Worm (Caenorhabditis elegans): ENCODE measurements around the gene clec-139.
A peak's percentile ranks its signal among the peaks of the same experiment; 100 is the strongest.

clec-139 gene

ce11 chrII:4601256-4601655, 20.3 kb downstream of the clec-139 start, which contains the start of gene ipla-1:
Gene ipla-1, minus strand, starts transcription at chrII:4601356.
- 0 out of 2 replicates have a peak, but pooled peaks have one; percentile 24 for TF ChIP-seq pbrm-1 (GFP tag; IDR thresholded peaks at IDR 0.05)
- TF ChIP-seq Y67H2A.10 (GFP tag; conservative IDR thresholded peaks at IDR 0.05), result no peak
- no peak for TF ChIP-seq lin-26 (GFP tag; IDR thresholded peaks at IDR 0.05)
- TF ChIP-seq ztf-22 (GFP tag; optimal IDR thresholded peaks at IDR 0.05), result no peak

ce11 chrII:4600818-4601217, 20.7 kb downstream of the clec-139 start:
- TF ChIP-seq ceh-100 (GFP tag; IDR thresholded peaks at IDR 0.05), result no peak
- TF ChIP-seq nfya-1 (tag; optimal IDR thresholded peaks at IDR 0.05; ENCODE audit: borderline replicate concordance, insufficient read depth), result no peak
- no peak for TF ChIP-seq hrde-1 (tag; optimal IDR thresholded peaks at IDR 0.05; ENCODE audit: borderline replicate concordance)
- peak; percentile 70; the same call in 1 of the 2 replicates for TF ChIP-seq nfyb-1 (GFP tag; IDR thresholded peaks at IDR 0.05)

ce11 chrII:4600276-4600675, 21.3 kb downstream of the clec-139 start:
- TF ChIP-seq die-1 (tag; optimal IDR thresholded peaks at IDR 0.05), result no peak
- TF ChIP-seq T07F8.4 (tag; optimal IDR thresholded peaks at IDR 0.05), result no peak
- TF ChIP-seq ztf-26 (tag; optimal IDR thresholded peaks at IDR 0.05), result peak; percentile 31
- peak; percentile 14 for TF ChIP-seq lin-40 (tag; optimal IDR thresholded peaks at IDR 0.05)
- TF ChIP-seq snpc-1.3 (tag; optimal IDR thresholded peaks at IDR 0.05; ENCODE audit: insufficient read depth), result no peak
- no peak for TF ChIP-seq madf-8 (GFP tag; conservative IDR thresholded peaks at IDR 0.05)

ce11 chrII:4599838-4600237, 21.7 kb downstream of the clec-139 start:
- TF ChIP-seq ceh-91 (GFP tag; IDR thresholded peaks at IDR 0.05) (no peak), fkh-3 (tag; optimal IDR thresholded peaks at IDR 0.05) (no peak), C17E4.6 (GFP tag; IDR thresholded peaks at IDR 0.05) (no peak), ztf-22 (GFP tag; optimal IDR thresholded peaks at IDR 0.05) (no peak), dox-1 (GFP tag; IDR thresholded peaks at IDR 0.05) (no peak), rcor-1 (GFP tag; IDR thresholded peaks at IDR 0.05) (no peak), bed-1 (GFP tag; IDR thresholded peaks at IDR 0.05) (no peak), F49E8.2 (tag; optimal IDR thresholded peaks at IDR 0.05; ENCODE audit: insufficient read depth) (no peak), let-607 (tag; optimal IDR thresholded peaks at IDR 0.05) (no peak), somi-1 (GFP tag; optimal IDR thresholded peaks at IDR 0.05) (no peak), snpc-3.4 (tag; optimal IDR thresholded peaks at IDR 0.05) (no peak)

- TF ChIP-seq tlf-1 (GFP tag; optimal IDR thresholded peaks at IDR 0.05) (no peak), K12H6.12 (tag; optimal IDR thresholded peaks at IDR 0.05) (no peak), cebp-1 (GFP tag; IDR thresholded peaks at IDR 0.05) (no peak), cebp-1 (tag; optimal IDR thresholded peaks at IDR 0.05) (peak; percentile 34), T07F8.4 (tag; optimal IDR thresholded peaks at IDR 0.05) (no peak), him-1 (tag; optimal IDR thresholded peaks at IDR 0.05) (no peak), ets-4 (GFP tag; optimal IDR thresholded peaks at IDR 0.05) (peak; percentile 69), nhr-80 (tag; optimal IDR thresholded peaks at IDR 0.05) (peak; percentile 86), snpc-3.4 (tag; optimal IDR thresholded peaks at IDR 0.05) (no peak), Y95B8A.8 (GFP tag; IDR thresholded peaks at IDR 0.05) (no peak)
Observed at ce11 chrII:4598815-4599214, 22.7 kb downstream of the clec-139 start.

Measured in whole organism, young adult.